Fruit fly (Drosophila melanogaster) whole organism, embryonic: ENCODE results near the gene hook.

ENCODE experiments used
- ATbp ChIP-seq: fragments of 200-800 bp; sonication (Bioruptor generic); optimal IDR thresholded peaks from 2 replicates; lab custom pipeline; 2017; ENCODE audit warnings: missing biosample characterization, mild to moderate bottlenecking, missing genetic modification characterization, missing genetic modification reagents
- Asciz ChIP-seq: fragments of 200-800 bp; sonication (Bioruptor generic); optimal IDR thresholded peaks from 2 replicates; lab custom pipeline; 2017; ENCODE audit warnings: missing biosample characterization, mild to moderate bottlenecking, missing genetic modification characterization, missing genetic modification reagents
- B-H1 ChIP-seq: fragments of 200-800 bp; sonication (Bioruptor generic); IDR thresholded peaks from 3 replicates; pipeline ENCODE4 v1.3.6; 2022; ENCODE audit warnings: missing biosample characterization, missing genetic modification characterization
- CG11085 ChIP-seq: fragments of 200-800 bp; sonication (Bioruptor generic); IDR thresholded peaks from 2 replicates; pipeline ENCODE4 v1.3.6; 2022; ENCODE audit warnings: missing biosample characterization, missing genetic modification characterization
- CG11504 ChIP-seq: fragments of 200-800 bp; sonication (Bioruptor generic); optimal IDR thresholded peaks from 3 replicates; lab custom pipeline; 2019; ENCODE audit warnings: missing biosample characterization, mild to moderate bottlenecking, missing genetic modification characterization, moderate library complexity
- CG12071 ChIP-seq: fragments of 200-800 bp; sonication (Bioruptor generic); optimal IDR thresholded peaks from 3 replicates; lab custom pipeline; 2018; ENCODE audit warnings: missing biosample characterization, mild to moderate bottlenecking, missing genetic modification characterization
- CG12769 ChIP-seq: fragments of 200-800 bp; sonication (Bioruptor generic); optimal IDR thresholded peaks from 2 replicates; lab custom pipeline; 2019; ENCODE audit warnings: missing biosample characterization, mild to moderate bottlenecking, missing genetic modification characterization, moderate library complexity
- CG13424 ChIP-seq: fragments of 200-800 bp; sonication (Bioruptor generic); optimal IDR thresholded peaks from 2 replicates; lab custom pipeline; 2019; ENCODE audit warnings: missing biosample characterization, mild to moderate bottlenecking, missing genetic modification characterization, moderate library complexity
- CG14667 ChIP-seq: fragments of 200-800 bp; sonication (Bioruptor generic); IDR thresholded peaks from 2 replicates; pipeline ENCODE4 v1.3.6; 2022; ENCODE audit warnings: missing biosample characterization, missing genetic modification characterization
- CG15601 ChIP-seq: fragments of 200-800 bp; sonication (Bioruptor generic); optimal IDR thresholded peaks from 3 replicates; lab custom pipeline; 2019; ENCODE audit warnings: missing biosample characterization, mild to moderate bottlenecking, missing genetic modification characterization, moderate library complexity
- CG1647 ChIP-seq: fragments of 200-800 bp; sonication (Bioruptor generic); optimal IDR thresholded peaks from 3 replicates; lab custom pipeline; 2016; ENCODE audit warnings: missing biosample characterization, missing genetic modification characterization
- CG17385 ChIP-seq: fragments of 200-800 bp; sonication (Bioruptor generic); optimal IDR thresholded peaks from 3 replicates; lab custom pipeline; 2018; ENCODE audit warnings: missing biosample characterization, mild to moderate bottlenecking, missing genetic modification characterization
- CG17829 ChIP-seq: fragments of 200-800 bp; optimal IDR thresholded peaks from 2 replicates; lab custom pipeline; 2019; ENCODE audit warnings: missing biosample characterization, mild to moderate bottlenecking, missing genetic modification characterization, moderate library complexity
- CG2120 ChIP-seq: fragments of 200-800 bp; sonication (Bioruptor generic); optimal IDR thresholded peaks from 3 replicates; lab custom pipeline; 2016; ENCODE audit warnings: missing biosample characterization, missing genetic modification characterization
- CG2202 ChIP-seq: fragments of 200-800 bp; sonication (Bioruptor generic); optimal IDR thresholded peaks from 2 replicates; lab custom pipeline; 2018; ENCODE audit warnings: missing biosample characterization, mild to moderate bottlenecking, missing genetic modification characterization
- CG2678 ChIP-seq: fragments of 200-800 bp; sonication (Bioruptor generic); optimal IDR thresholded peaks from 3 replicates; lab custom pipeline; 2019; ENCODE audit warnings: missing biosample characterization, mild to moderate bottlenecking, missing genetic modification characterization, moderate library complexity
- CG2712 ChIP-seq: fragments of 200-800 bp; optimal IDR thresholded peaks from 3 replicates; lab custom pipeline; 2019; ENCODE audit warnings: missing biosample characterization, mild to moderate bottlenecking, missing genetic modification characterization, moderate library complexity
- CG3847 ChIP-seq: fragments of 200-800 bp; sonication (Bioruptor generic); IDR thresholded peaks from 2 replicates; pipeline ENCODE4 v1.3.6; 2022; ENCODE audit warnings: missing biosample characterization, missing genetic modification characterization
- CG4404 ChIP-seq: fragments of 200-800 bp; sonication (Bioruptor generic); IDR thresholded peaks from 2 replicates; pipeline ENCODE4 v1.3.6; 2022; ENCODE audit warnings: missing biosample characterization, missing genetic modification characterization
- CG6175 ChIP-seq: fragments of 200-800 bp; sonication (Bioruptor generic); IDR thresholded peaks from 3 replicates; pipeline ENCODE4 v1.3.6; 2022; ENCODE audit warnings: missing biosample characterization, missing genetic modification characterization
- CG6813 ChIP-seq: fragments of 200-800 bp; sonication (Bioruptor generic); optimal IDR thresholded peaks from 2 replicates; lab custom pipeline; 2017; ENCODE audit warnings: missing biosample characterization, missing genetic modification characterization, mild to moderate bottlenecking, moderate library complexity, missing genetic modification reagents
- CG7556 ChIP-seq: fragments of 200-800 bp; sonication (Bioruptor generic); optimal IDR thresholded peaks from 2 replicates; lab custom pipeline; 2017; ENCODE audit warnings: missing biosample characterization, mild to moderate bottlenecking, missing genetic modification characterization
- CG8290 ChIP-seq, 3 experiments: fragments of 200-800 bp; sonication (Bioruptor generic); optimal IDR thresholded peaks; 2 replicates each; lab custom pipeline; 2016 to 2019; ENCODE audit warnings: missing biosample characterization in 3 of 3, missing genetic modification characterization in 3 of 3, mild to moderate bottlenecking in 2 of 3, moderate library complexity in 1 of 3
- Dref ChIP-seq: fragments of 200-800 bp; sonication (Bioruptor generic); IDR thresholded peaks from 2 replicates; pipeline ENCODE4 v1.3.6; 2022; ENCODE audit warnings: missing biosample characterization, missing genetic modification characterization
- HLH54F ChIP-seq: fragments of 200-800 bp; sonication (Bioruptor generic); optimal IDR thresholded peaks from 3 replicates; lab custom pipeline; 2016; ENCODE audit warnings: missing biosample characterization, missing genetic modification characterization
- Hand ChIP-seq: fragments of 200-800 bp; sonication (Bioruptor generic); optimal IDR thresholded peaks from 2 replicates; lab custom pipeline; 2017; ENCODE audit warnings: mild to moderate bottlenecking, missing biosample characterization, missing genetic modification reagents, missing genetic modification characterization
- Hr51 ChIP-seq, 2 experiments: fragments of 200-800 bp; sonication (Bioruptor generic); optimal IDR thresholded peaks; 2 replicates in 1 of 2; 3 replicates in 1 of 2; lab custom pipeline; 2016 to 2018; ENCODE audit warnings: missing biosample characterization in 2 of 2, missing genetic modification characterization in 2 of 2, mild to moderate bottlenecking in 1 of 2, moderate library complexity in 1 of 2
- Jarid2 ChIP-seq: fragments of 200-800 bp; sonication (Bioruptor generic); optimal IDR thresholded peaks from 3 replicates; lab custom pipeline; 2017; ENCODE audit warnings: mild to moderate bottlenecking, missing biosample characterization, missing genetic modification reagents, missing genetic modification characterization
- Oli ChIP-seq: fragments of 200-800 bp; sonication (Bioruptor generic); optimal IDR thresholded peaks from 2 replicates; lab custom pipeline; 2018; ENCODE audit warnings: missing biosample characterization, mild to moderate bottlenecking, missing genetic modification characterization, moderate library complexity
- Rfx ChIP-seq: fragments of 200-800 bp; sonication (Bioruptor generic); IDR thresholded peaks from 2 replicates; pipeline ENCODE4 v1.3.6; 2022; ENCODE audit warnings: missing biosample characterization, missing genetic modification characterization
- Sox100B ChIP-seq: fragments of 200-800 bp; sonication (Bioruptor generic); optimal IDR thresholded peaks from 3 replicates; lab custom pipeline; 2018; ENCODE audit warnings: missing biosample characterization, mild to moderate bottlenecking, missing genetic modification characterization
- caup ChIP-seq: fragments of 200-800 bp; sonication (Bioruptor generic); optimal IDR thresholded peaks from 3 replicates; lab custom pipeline; 2017; ENCODE audit warnings: missing biosample characterization, mild to moderate bottlenecking, missing genetic modification characterization, moderate library complexity; ENCODE audit not compliant: severe bottlenecking
- dmrt99B ChIP-seq: fragments of 200-800 bp; sonication (Bioruptor generic); optimal IDR thresholded peaks from 2 replicates; lab custom pipeline; 2018; ENCODE audit warnings: missing biosample characterization, mild to moderate bottlenecking, missing genetic modification characterization, moderate library complexity
- eyg ChIP-seq: fragments of 200-800 bp; sonication (Bioruptor generic); optimal IDR thresholded peaks from 3 replicates; lab custom pipeline; 2016; ENCODE audit warnings: missing biosample characterization, missing genetic modification characterization
- gem ChIP-seq: fragments of 200-800 bp; sonication (Bioruptor generic); optimal IDR thresholded peaks from 2 replicates; lab custom pipeline; 2019; ENCODE audit warnings: missing biosample characterization, mild to moderate bottlenecking, missing genetic modification characterization, moderate library complexity
- gro ChIP-seq: fragments of 200-800 bp; sonication (Bioruptor generic); optimal IDR thresholded peaks from 2 replicates; lab custom pipeline; 2016; ENCODE audit warnings: missing biosample characterization, missing genetic modification characterization
- hth ChIP-seq: fragments of >200 bp; optimal IDR thresholded peaks from 2 replicates; lab custom pipeline; 2017; ENCODE audit warnings: inconsistent platforms
- nau ChIP-seq: fragments of 200-800 bp; sonication (Bioruptor generic); optimal IDR thresholded peaks from 3 replicates; lab custom pipeline; 2017; ENCODE audit warnings: missing biosample characterization, mild to moderate bottlenecking, missing genetic modification characterization, missing genetic modification reagents
- onecut ChIP-seq: fragments of 200-800 bp; sonication (Bioruptor generic); IDR thresholded peaks from 2 replicates; pipeline ENCODE4 v1.3.6; 2022; ENCODE audit warnings: missing biosample characterization, missing genetic modification characterization
- org-1 ChIP-seq: fragments of 200-800 bp; sonication (Bioruptor generic); optimal IDR thresholded peaks from 2 replicates; lab custom pipeline; 2017; ENCODE audit warnings: missing biosample characterization, missing genetic modification characterization
- pho ChIP-seq: fragments of 200-800 bp; sonication (Bioruptor generic); optimal IDR thresholded peaks from 2 replicates; lab custom pipeline; 2016; ENCODE audit warnings: missing biosample characterization, missing genetic modification characterization
- prd ChIP-seq, 3 experiments: fragments of >200 bp in 2 of 3; fragments of 200-800 bp in 1 of 3; sonication (Bioruptor generic) in 1 of 3; optimal IDR thresholded peaks in 2 of 3; IDR thresholded peaks in 1 of 3; 2 replicates in 2 of 3; 3 replicates in 1 of 3; pipeline versions ENCODE4 v1.3.6 to Lab custom; 2017 to 2022; ENCODE audit warnings: missing biosample characterization in 1 of 3, missing genetic modification characterization in 1 of 3
- pros ChIP-seq: fragments of 200-800 bp; sonication (Bioruptor generic); optimal IDR thresholded peaks from 3 replicates; lab custom pipeline; 2019; ENCODE audit warnings: missing biosample characterization, mild to moderate bottlenecking, missing genetic modification characterization, moderate library complexity
- sc ChIP-seq, 3 experiments: fragments of >200 bp in 2 of 3; fragments of 200-800 bp in 1 of 3; sonication (Bioruptor generic) in 1 of 3; optimal IDR thresholded peaks; 2 replicates in 2 of 3; 3 replicates in 1 of 3; lab custom pipeline; 2017; ENCODE audit warnings: mild to moderate bottlenecking in 1 of 3, missing biosample characterization in 1 of 3, missing genetic modification characterization in 1 of 3, missing genetic modification reagents in 1 of 3
- schlank ChIP-seq: fragments of 200-800 bp; sonication (Bioruptor generic); optimal IDR thresholded peaks from 2 replicates; lab custom pipeline; 2018; ENCODE audit warnings: missing biosample characterization, mild to moderate bottlenecking, missing genetic modification characterization
- sug ChIP-seq: fragments of 200-800 bp; optimal IDR thresholded peaks from 2 replicates; lab custom pipeline; 2019; ENCODE audit warnings: missing biosample characterization, mild to moderate bottlenecking, missing genetic modification characterization, moderate library complexity

Gene hook

DNA sequence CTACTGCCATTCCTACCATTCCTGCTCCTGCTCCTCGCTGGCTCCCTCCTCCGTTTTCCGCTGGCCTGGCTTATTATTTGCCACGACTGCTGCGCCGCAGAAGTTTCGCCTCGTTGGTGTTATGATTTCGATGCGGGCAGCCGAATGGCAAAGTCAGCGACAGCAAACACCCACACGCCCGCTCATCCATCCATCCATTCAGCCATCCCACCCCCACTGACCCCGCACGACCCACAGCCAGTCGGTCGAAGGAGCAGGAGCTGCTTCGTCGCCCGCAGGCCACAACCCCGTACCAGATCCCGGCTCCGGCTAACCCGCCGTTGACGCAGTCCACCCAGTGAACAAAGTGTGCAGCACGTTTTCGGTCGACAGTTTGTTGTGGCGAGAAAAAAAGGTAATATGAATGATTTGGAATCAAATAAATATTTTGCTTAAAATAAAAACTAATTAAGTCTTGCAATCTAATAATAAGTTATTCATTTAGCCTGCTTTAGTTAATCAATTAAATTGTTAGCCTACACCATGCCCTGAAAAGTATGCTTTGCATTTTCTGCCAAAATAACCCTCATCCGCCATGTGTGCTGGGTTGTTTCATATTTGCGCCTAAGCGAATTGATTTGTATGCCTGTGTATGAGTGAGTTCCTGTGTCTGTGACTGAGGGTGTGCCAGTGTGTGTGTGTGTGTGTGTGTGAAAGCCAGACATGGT lies 6.7 kb downstream of the hook start (continued):
- TF ChIP-seq sug (tag; lab: Kevin White, UChicago), result peak; percentile 56
- TF ChIP-seq caup (GFP tag; lab: Kevin White, UChicago), result peak; percentile 61
- TF ChIP-seq Hand (GFP tag; lab: Kevin White, UChicago), result peak; percentile 85
- TF ChIP-seq Hr51 (GFP tag; optimal IDR thresholded peaks at IDR 0.05; lab: Kevin White, UChicago), result peak; percentile 8 to 60
- TF ChIP-seq CG2678, result peak; percentile 86
- peak; percentile 28 for TF ChIP-seq Jarid2 (GFP tag; lab: Kevin White, UChicago)
- TF ChIP-seq CG17829 (tag; lab: Kevin White, UChicago), result peak; percentile 21
- TF ChIP-seq hth (lab: Kevin White, UChicago), result no peak
- peak; percentile 15 for TF ChIP-seq CG15601 (tag; lab: Kevin White, UChicago)
- TF ChIP-seq pho (GFP tag; lab: Kevin White, UChicago), result peak; percentile 34
- peak; percentile 72 for TF ChIP-seq gem (tag; lab: Kevin White, UChicago)
- peak; percentile 81 for TF ChIP-seq dmrt99B (tag; lab: Kevin White, UChicago)
- TF ChIP-seq CG12071 (GFP tag; lab: Kevin White, UChicago), result peak; percentile 25
- no peak for TF ChIP-seq pros
- peak; percentile 56 for TF ChIP-seq CG17385 (GFP tag; lab: Kevin White, UChicago)
- peak; percentile 27 for TF ChIP-seq CG3847
- peak; percentile 45 for TF ChIP-seq nau (GFP tag; lab: Kevin White, UChicago)
- no peak for TF ChIP-seq CG6175 (GFP tag; lab: Robert Waterston, UW)
- peak; percentile 70 for TF ChIP-seq CG13424
- peak; percentile 38 for TF ChIP-seq gro (GFP tag; lab: Kevin White, UChicago)
- peak; percentile 65 for TF ChIP-seq org-1 (GFP tag; lab: Kevin White, UChicago)
- peak; percentile 55 for TF ChIP-seq CG2712 (tag; lab: Kevin White, UChicago)
- TF ChIP-seq CG1647 (GFP tag; lab: Kevin White, UChicago), result no peak
- TF ChIP-seq CG6813 (GFP tag; lab: Kevin White, UChicago), result peak; percentile 48
- TF ChIP-seq CG8290 (GFP tag; optimal IDR thresholded peaks at IDR 0.05; lab: Kevin White, UChicago), result no peak
- TF ChIP-seq CG8290 (tag; optimal IDR thresholded peaks at IDR 0.05; lab: Kevin White, UChicago), result peak in 1 of 2 experiments; percentile 52
- TF ChIP-seq Asciz (GFP tag; lab: Kevin White, UChicago), result peak; percentile 25
- peak; percentile 47 for TF ChIP-seq Sox100B
- 0 out of 2 replicates have a peak, but pooled peaks have one; percentile 16 for TF ChIP-seq Rfx (GFP tag; lab: Robert Waterston, UW)
- TF ChIP-seq CG12769, result peak; percentile 81
- peak; percentile 88 for TF ChIP-seq CG7556 (GFP tag; lab: Kevin White, UChicago)
- TF ChIP-seq CG2202, result no peak
- TF ChIP-seq HLH54F (GFP tag; lab: Kevin White, UChicago), result peak; percentile 52
- no peak for TF ChIP-seq prd (optimal IDR thresholded peaks at IDR 0.05; lab: Kevin White, UChicago)
- TF ChIP-seq prd (GFP tag; IDR thresholded peaks at IDR 0.05; lab: Robert Waterston, UW), result peak; percentile 17; the same call in 1 of the 3 replicates
- TF ChIP-seq eyg, result peak; percentile 11
- TF ChIP-seq CG11504 (tag; lab: Kevin White, UChicago), result peak; percentile 46
- TF ChIP-seq CG2120 (GFP tag; lab: Kevin White, UChicago), result peak; percentile 73
- TF ChIP-seq CG14667 (GFP tag; lab: Robert Waterston, UW), result no peak
- no peak for TF ChIP-seq sc (optimal IDR thresholded peaks at IDR 0.05; lab: Kevin White, UChicago)
- no peak for TF ChIP-seq sc (GFP tag; optimal IDR thresholded peaks at IDR 0.05; lab: Kevin White, UChicago)
- peak; percentile 48 for TF ChIP-seq ATbp (GFP tag; lab: Kevin White, UChicago)
- no peak for TF ChIP-seq CG11085
- TF ChIP-seq Oli (tag; lab: Kevin White, UChicago), result peak; percentile 57
- no peak for TF ChIP-seq Dref
- TF ChIP-seq CG4404 (GFP tag; lab: Robert Waterston, UW), result peak; percentile 32; the same call in 1 of the 2 replicates
- peak; percentile 33; the same call in 1 of the 2 replicates for TF ChIP-seq onecut (GFP tag; lab: Robert Waterston, UW)
- no peak for TF ChIP-seq B-H1
- TF ChIP-seq schlank (tag; lab: Kevin White, UChicago), result peak; percentile 57
